Worm (Caenorhabditis elegans) whole organism, mixed stage, embryonic: ENCODE data around the gene gpa-6.

ENCODE experiments used
- ceh-83 ChIP-seq: fragments of 200-800 bp; sonication (Bioruptor generic); optimal IDR thresholded peaks from 2 replicates; lab custom pipeline; 2018; ENCODE audit warnings: mild to moderate bottlenecking, missing genetic modification characterization, missing compliant biosample characterization
- ces-1 ChIP-seq: fragments of 150-350 bp; optimal IDR thresholded peaks from 2 replicates; lab custom pipeline; 2014; ENCODE audit warnings: missing biosample characterization, missing genetic modification reagents, missing genetic modification characterization
- elt-1 ChIP-seq: sonication (generic microtip); optimal IDR thresholded peaks from 2 replicates; lab custom pipeline; 2017; ENCODE audit warnings: missing genetic modification characterization, mild to moderate bottlenecking, missing compliant biosample characterization, antibody characterized with exemption, moderate library complexity, borderline replicate concordance; ENCODE audit not compliant: insufficient read depth
- elt-3 ChIP-seq: fragments of 150-350 bp; optimal IDR thresholded peaks from 2 replicates; lab custom pipeline; 2014; ENCODE audit warnings: missing biosample characterization, missing genetic modification characterization
- mab-5 ChIP-seq: fragments of 150-350 bp; optimal IDR thresholded peaks from 2 replicates; lab custom pipeline; 2014; ENCODE audit warnings: missing biosample characterization, missing genetic modification characterization
- nhr-12 ChIP-seq: fragments of 150-350 bp; optimal IDR thresholded peaks from 2 replicates; lab custom pipeline; 2014; ENCODE audit warnings: missing biosample characterization, missing genetic modification characterization
- nhr-28 ChIP-seq: fragments of 150-350 bp; optimal IDR thresholded peaks from 2 replicates; lab custom pipeline; 2014; ENCODE audit warnings: missing biosample characterization, missing genetic modification characterization
- ztf-11 ChIP-seq: fragments of 150-350 bp; optimal IDR thresholded peaks from 2 replicates; lab custom pipeline; 2014; ENCODE audit warnings: missing biosample characterization, missing genetic modification characterization

DNA sequence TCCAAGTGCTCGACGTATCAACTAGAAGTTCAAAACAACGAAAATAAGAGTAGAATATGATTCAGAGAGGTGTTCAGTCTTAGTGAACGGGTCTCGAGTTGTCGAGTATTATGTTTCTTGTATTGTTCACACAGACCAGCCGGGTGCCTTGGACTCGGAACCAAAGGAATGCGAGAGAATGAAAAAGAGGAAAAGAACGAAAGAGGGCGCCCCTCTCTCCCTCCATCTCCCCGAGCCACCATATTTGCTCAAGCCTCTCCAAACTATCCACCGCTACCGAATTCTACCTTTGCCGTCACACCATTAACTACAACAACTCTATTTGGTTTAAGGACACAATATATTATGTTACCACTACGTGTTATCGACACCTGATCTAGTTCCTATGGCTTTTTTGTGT is 29.2 kb upstream of the gpa-6 start:
- TF ChIP-seq ceh-83 (GFP tag; lab: Kevin White, UChicago) (no peak), elt-1 (tag; lab: Kevin White, UChicago) (no peak), mab-5 (tag; lab: Kevin White, UChicago) (no peak), elt-3 (tag; lab: Kevin White, UChicago) (no peak), nhr-12 (tag; lab: Kevin White, UChicago) (no peak), ces-1 (GFP tag; lab: Kevin White, UChicago) (no peak), nhr-28 (tag; lab: Kevin White, UChicago) (no peak), ztf-11 (tag; lab: Kevin White, UChicago) (no peak)
